Fruit fly (Drosophila melanogaster) whole organism, prepupa: ENCODE results near the gene CG33665.
"Not testable (repeated sequence)": the region's sequence is repeated elsewhere in the genome, so short reads cannot be mapped to it uniquely, and the experiment has no call there.

Source experiments
- Gug ChIP-seq: fragments of 200-800 bp; sonication (Bioruptor generic); IDR thresholded peaks from 2 replicates; pipeline ENCODE4 v1.3.6; 2022; ENCODE audit warnings: missing biosample characterization, missing genetic modification characterization
- achi ChIP-seq: fragments of 200-800 bp; sonication (Bioruptor generic); optimal IDR thresholded peaks from 3 replicates; lab custom pipeline; 2016; ENCODE audit warnings: missing biosample characterization, missing genetic modification characterization
- dac ChIP-seq: fragments of 200-800 bp; sonication (Bioruptor generic); optimal IDR thresholded peaks from 2 replicates; lab custom pipeline; 2017; ENCODE audit warnings: missing biosample characterization, mild to moderate bottlenecking, missing genetic modification characterization
- dsx ChIP-seq: fragments of 200-800 bp; optimal IDR thresholded peaks from 3 replicates; lab custom pipeline; 2019; ENCODE audit warnings: missing biosample characterization, mild to moderate bottlenecking, missing genetic modification characterization, moderate library complexity; ENCODE audit not compliant: poor library complexity, severe bottlenecking

dm6 chrX:6478749-6479148 is at the start of gene CG33665:
- TF ChIP-seq achi (GFP tag; lab: Kevin White, UChicago); dac (GFP tag; lab: Kevin White, UChicago); dsx; Gug: not testable (repeated sequence)
